Worm (Caenorhabditis elegans): ENCODE measurements around the gene C32B5.7.
"Not testable (repeated sequence)": the region's sequence is repeated elsewhere in the genome, so short reads cannot be mapped to it uniquely, and the experiment has no call there.

- TF ChIP-seq lin-11 (tag; optimal IDR thresholded peaks at IDR 0.05); ama-1 (optimal IDR thresholded peaks at IDR 0.05); nhr-77 (tag; optimal IDR thresholded peaks at IDR 0.05); nhr-237 (tag; optimal IDR thresholded peaks at IDR 0.05); nhr-12 (tag; optimal IDR thresholded peaks at IDR 0.05); fos-1 (tag; optimal IDR thresholded peaks at IDR 0.05); ztf-4 (tag; optimal IDR thresholded peaks at IDR 0.05); unc-39 (tag; optimal IDR thresholded peaks at IDR 0.05); ceh-82 (tag; optimal IDR thresholded peaks at IDR 0.05); ztf-11 (tag; optimal IDR thresholded peaks at IDR 0.05); zag-1 (tag; optimal IDR thresholded peaks at IDR 0.05); dmd-4 (tag; optimal IDR thresholded peaks at IDR 0.05); lsy-2 (tag; optimal IDR thresholded peaks at IDR 0.05); snpc-4 (tag; optimal IDR thresholded peaks at IDR 0.05): not testable (repeated sequence)
Measured at ce11 chrII:954626-955025, 5.7 kb upstream of the C32B5.7 start, which contains the start of gene fbxc-7.
